Worm (Caenorhabditis elegans): ENCODE results near the gene Y48G9A.6.

Gene Y48G9A.6

DNA sequence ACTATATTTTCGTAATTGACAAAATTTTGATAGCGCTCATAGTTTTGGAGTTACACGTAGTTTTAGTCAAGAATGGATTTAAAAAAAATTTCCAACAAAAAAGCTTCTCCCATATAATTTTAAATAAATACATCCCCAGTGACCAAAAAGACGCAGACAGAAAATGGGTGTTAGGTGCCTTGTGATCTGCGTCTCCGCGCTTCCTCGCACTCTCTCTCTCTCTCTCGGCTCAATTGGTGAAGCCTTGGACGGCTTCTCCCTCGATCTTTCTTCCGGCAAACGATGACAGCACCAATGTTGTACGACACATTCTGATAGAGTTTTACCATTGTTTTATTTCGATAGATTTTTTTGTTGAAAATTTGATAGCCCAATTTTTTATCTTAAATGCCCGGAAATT, 12.3 kb downstream of the Y48G9A.6 start:
- TF ChIP-seq nhr-237 (tag; optimal IDR thresholded peaks at IDR 0.05) (no peak), nhr-12 (tag; optimal IDR thresholded peaks at IDR 0.05) (no peak), unc-39 (tag; optimal IDR thresholded peaks at IDR 0.05) (no peak), blmp-1 (tag; optimal IDR thresholded peaks at IDR 0.05) (no peak), ces-1 (GFP tag; optimal IDR thresholded peaks at IDR 0.05) (peak; percentile 50), mab-5 (tag; optimal IDR thresholded peaks at IDR 0.05) (no peak), ceh-39 (tag; optimal IDR thresholded peaks at IDR 0.05) (no peak), nhr-76 (tag; optimal IDR thresholded peaks at IDR 0.05) (no peak), mep-1 (tag; optimal IDR thresholded peaks at IDR 0.05) (no peak)

DNA sequence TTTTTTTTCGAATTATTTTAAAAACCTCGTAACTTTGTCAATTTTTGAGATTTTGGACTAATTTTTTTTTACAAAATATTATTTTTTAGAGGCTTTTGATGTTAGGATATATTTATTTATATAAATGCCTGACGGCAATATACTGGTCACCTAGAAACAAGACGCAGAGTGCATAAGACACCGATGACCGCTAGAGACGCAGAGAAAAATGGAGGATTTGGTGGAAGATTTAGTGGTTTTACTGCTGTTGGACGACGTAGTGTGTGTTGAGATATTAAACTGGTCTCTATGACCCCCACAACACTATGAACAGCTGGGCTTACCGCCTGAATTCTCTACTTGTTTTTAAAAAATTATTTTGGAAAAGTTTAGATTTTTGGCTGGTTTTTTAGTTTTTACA, 14.4 kb downstream of the Y48G9A.6 start:
- TF ChIP-seq M03D4.4 (tag; optimal IDR thresholded peaks at IDR 0.05) (no peak), mep-1 (tag; optimal IDR thresholded peaks at IDR 0.05) (peak; percentile 33), sptf-1 (tag; optimal IDR thresholded peaks at IDR 0.05) (no peak), ces-1 (GFP tag; optimal IDR thresholded peaks at IDR 0.05) (no peak), nhr-76 (tag; optimal IDR thresholded peaks at IDR 0.05) (no peak), nhr-12 (tag; optimal IDR thresholded peaks at IDR 0.05) (no peak), nhr-237 (tag; optimal IDR thresholded peaks at IDR 0.05) (no peak), ztf-11 (tag; optimal IDR thresholded peaks at IDR 0.05) (no peak), bed-3 (GFP tag; optimal IDR thresholded peaks at IDR 0.05) (no peak), unc-120 (tag; optimal IDR thresholded peaks at IDR 0.05; ENCODE audit: poor library complexity, severe bottlenecking) (no peak), lin-32 (GFP tag; optimal IDR thresholded peaks at IDR 0.05) (no peak), hlh-1 (tag; optimal IDR thresholded peaks at IDR 0.05) (peak; percentile 71), ceh-83 (GFP tag; optimal IDR thresholded peaks at IDR 0.05) (no peak), elt-3 (tag; optimal IDR thresholded peaks at IDR 0.05) (no peak), drap-1 (GFP tag; optimal IDR thresholded peaks at IDR 0.05) (no peak), lsy-2 (tag; optimal IDR thresholded peaks at IDR 0.05) (peak; percentile 36), flh-1 (GFP tag; optimal IDR thresholded peaks at IDR 0.05) (no peak), zip-8 (tag; optimal IDR thresholded peaks at IDR 0.05) (no peak), ham-2 (GFP tag; optimal IDR thresholded peaks at IDR 0.05) (no peak), elt-1 (tag; optimal IDR thresholded peaks at IDR 0.05; ENCODE audit: borderline replicate concordance, insufficient read depth) (no peak), unc-62 (GFP tag; optimal IDR thresholded peaks at IDR 0.05) (peak; percentile 34), ceh-43 (GFP tag; optimal IDR thresholded peaks at IDR 0.05) (no peak), nhr-28 (tag; optimal IDR thresholded peaks at IDR 0.05) (no peak), unc-39 (tag; optimal IDR thresholded peaks at IDR 0.05) (no peak), ceh-39 (tag; optimal IDR thresholded peaks at IDR 0.05) (no peak), blmp-1 (tag; optimal IDR thresholded peaks at IDR 0.05) (no peak), snpc-4 (tag; optimal IDR thresholded peaks at IDR 0.05) (no peak), mab-5 (tag; optimal IDR thresholded peaks at IDR 0.05) (peak; percentile 50), pha-4 (tag; optimal IDR thresholded peaks at IDR 0.05) (peak; percentile 13), tbx-8 (GFP tag; optimal IDR thresholded peaks at IDR 0.05) (no peak), nhr-2 (tag; optimal IDR thresholded peaks at IDR 0.05) (no peak), lin-13 (tag; optimal IDR thresholded peaks at IDR 0.05) (no peak), mls-2 (tag; optimal IDR thresholded peaks at IDR 0.05) (no peak), sem-2 (GFP tag; optimal IDR thresholded peaks at IDR 0.05) (no peak), cnd-1 (tag; optimal IDR thresholded peaks at IDR 0.05) (no peak)

DNA sequence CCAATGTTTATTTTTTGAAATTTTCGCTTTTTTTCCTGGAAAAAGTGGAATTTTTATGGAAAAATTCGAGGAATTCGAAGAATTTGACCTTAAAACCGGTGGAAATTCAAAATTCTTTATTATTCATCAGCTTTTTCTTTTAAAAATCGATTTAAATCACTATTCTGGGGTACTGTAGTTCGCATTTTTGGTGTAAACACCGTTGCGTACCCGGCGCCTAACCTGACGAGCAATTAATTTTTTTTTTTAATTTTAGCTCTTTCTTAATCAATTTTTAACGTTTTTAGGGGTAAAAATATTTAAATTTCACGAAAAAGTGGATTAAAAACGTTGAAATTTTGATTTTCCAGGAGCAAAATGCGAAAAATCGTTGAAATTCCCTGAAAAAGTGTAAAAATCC, 16.3 kb downstream of the Y48G9A.6 start:
- TF ChIP-seq ztf-11 (tag; optimal IDR thresholded peaks at IDR 0.05) (no peak), mep-1 (tag; optimal IDR thresholded peaks at IDR 0.05) (no peak), pha-4 (tag; optimal IDR thresholded peaks at IDR 0.05) (no peak), unc-62 (GFP tag; optimal IDR thresholded peaks at IDR 0.05) (no peak), flh-1 (GFP tag; optimal IDR thresholded peaks at IDR 0.05) (no peak), ham-2 (GFP tag; optimal IDR thresholded peaks at IDR 0.05) (no peak), sem-2 (GFP tag; optimal IDR thresholded peaks at IDR 0.05) (no peak), tbx-8 (GFP tag; optimal IDR thresholded peaks at IDR 0.05) (no peak), ceh-39 (tag; optimal IDR thresholded peaks at IDR 0.05) (no peak)

DNA sequence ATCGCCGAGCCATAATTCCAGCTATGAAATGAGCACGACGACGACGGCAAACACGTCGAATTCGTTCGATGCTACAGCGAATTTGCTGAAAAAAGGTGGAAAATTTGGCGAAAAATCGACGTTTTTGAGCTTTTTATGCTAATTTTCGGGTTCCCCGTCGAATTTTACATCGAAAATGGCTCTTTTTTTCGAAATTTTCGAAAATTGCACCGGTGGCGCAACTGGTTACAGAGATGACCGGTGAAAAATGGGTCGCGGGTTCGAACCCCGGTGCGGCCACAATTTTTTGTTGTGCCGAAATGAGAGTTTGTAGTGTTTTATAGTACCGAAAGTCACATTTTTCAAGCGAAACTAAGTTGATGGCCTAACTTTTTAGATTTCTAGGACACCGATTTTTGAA, 19.8 kb downstream of the Y48G9A.6 start:
- TF ChIP-seq tbx-8 (GFP tag; optimal IDR thresholded peaks at IDR 0.05) (no peak), unc-39 (tag; optimal IDR thresholded peaks at IDR 0.05) (no peak), ceh-83 (GFP tag; optimal IDR thresholded peaks at IDR 0.05) (no peak), cnd-1 (tag; optimal IDR thresholded peaks at IDR 0.05) (no peak), blmp-1 (tag; optimal IDR thresholded peaks at IDR 0.05) (no peak), bed-3 (GFP tag; optimal IDR thresholded peaks at IDR 0.05) (no peak), nhr-28 (tag; optimal IDR thresholded peaks at IDR 0.05) (no peak), nhr-12 (tag; optimal IDR thresholded peaks at IDR 0.05) (no peak), unc-62 (GFP tag; optimal IDR thresholded peaks at IDR 0.05) (no peak), mep-1 (tag; optimal IDR thresholded peaks at IDR 0.05) (no peak), sem-2 (GFP tag; optimal IDR thresholded peaks at IDR 0.05) (no peak), nhr-2 (tag; optimal IDR thresholded peaks at IDR 0.05) (no peak), lin-32 (GFP tag; optimal IDR thresholded peaks at IDR 0.05) (no peak), M03D4.4 (tag; optimal IDR thresholded peaks at IDR 0.05) (no peak), pha-4 (tag; optimal IDR thresholded peaks at IDR 0.05) (no peak), sptf-1 (tag; optimal IDR thresholded peaks at IDR 0.05) (no peak)
